Fruit fly (Drosophila melanogaster) whole organism, embryonic: ENCODE measurements around the gene CG8892.

Experiments
- Asciz ChIP-seq: fragments of 200-800 bp; sonication (Bioruptor generic); optimal IDR thresholded peaks from 2 replicates; lab custom pipeline; 2017; ENCODE audit warnings: missing biosample characterization, mild to moderate bottlenecking, missing genetic modification characterization, missing genetic modification reagents
- CG11085 ChIP-seq: fragments of 200-800 bp; sonication (Bioruptor generic); IDR thresholded peaks from 2 replicates; pipeline ENCODE4 v1.3.6; 2022; ENCODE audit warnings: missing biosample characterization, missing genetic modification characterization
- CG14050 ChIP-seq: fragments of 200-800 bp; sonication (Bioruptor generic); IDR thresholded peaks from 3 replicates; pipeline ENCODE4 v1.3.6; 2022; ENCODE audit warnings: missing biosample characterization, missing genetic modification characterization
- CG1602 ChIP-seq: fragments of 200-800 bp; sonication (Bioruptor generic); optimal IDR thresholded peaks from 3 replicates; lab custom pipeline; 2016; ENCODE audit warnings: missing biosample characterization, missing genetic modification characterization
- CG17186 ChIP-seq: fragments of 200-800 bp; sonication (Bioruptor generic); optimal IDR thresholded peaks from 3 replicates; lab custom pipeline; 2017; ENCODE audit warnings: missing biosample characterization, missing genetic modification reagents, missing genetic modification characterization
- CG18476 ChIP-seq: fragments of 200-800 bp; sonication (Bioruptor generic); optimal IDR thresholded peaks from 2 replicates; lab custom pipeline; 2016; ENCODE audit warnings: missing biosample characterization, mild to moderate bottlenecking, missing genetic modification characterization
- CG18764 ChIP-seq: fragments of 200-800 bp; sonication (Bioruptor generic); optimal IDR thresholded peaks from 3 replicates; lab custom pipeline; 2016; ENCODE audit warnings: missing biosample characterization, missing genetic modification characterization
- CG2116 ChIP-seq: fragments of 200-800 bp; sonication (Bioruptor generic); optimal IDR thresholded peaks from 3 replicates; lab custom pipeline; 2018; ENCODE audit warnings: missing biosample characterization, mild to moderate bottlenecking, missing genetic modification characterization
- CG3847 ChIP-seq: fragments of 200-800 bp; sonication (Bioruptor generic); IDR thresholded peaks from 2 replicates; pipeline ENCODE4 v1.3.6; 2022; ENCODE audit warnings: missing biosample characterization, missing genetic modification characterization
- CG7839 ChIP-seq: fragments of 200-800 bp; sonication (Bioruptor generic); optimal IDR thresholded peaks from 3 replicates; lab custom pipeline; 2018; ENCODE audit warnings: missing biosample characterization, mild to moderate bottlenecking, missing genetic modification characterization, moderate library complexity
- CG7928 ChIP-seq: fragments of 200-800 bp; sonication (Bioruptor generic); optimal IDR thresholded peaks from 2 replicates; lab custom pipeline; 2017; ENCODE audit warnings: missing biosample characterization, mild to moderate bottlenecking, missing genetic modification characterization
- CG8089 ChIP-seq: fragments of 200-800 bp; sonication (Bioruptor generic); optimal IDR thresholded peaks from 3 replicates; lab custom pipeline; 2016; ENCODE audit warnings: missing biosample characterization, missing genetic modification characterization
- CG8281 ChIP-seq: fragments of 200-800 bp; sonication (Bioruptor generic); optimal IDR thresholded peaks from 2 replicates; lab custom pipeline; 2018; ENCODE audit warnings: missing biosample characterization, mild to moderate bottlenecking, missing genetic modification characterization, moderate library complexity
- CG9932 ChIP-seq: fragments of 200-800 bp; sonication (Bioruptor generic); IDR thresholded peaks from 2 replicates; pipeline ENCODE4 v1.3.6; 2022; ENCODE audit warnings: missing biosample characterization, missing genetic modification characterization
- D ChIP-seq, 2 experiments: fragments of 200-800 bp in 1 of 2; fragments of >200 bp in 1 of 2; sonication (Bioruptor generic) in 1 of 2; optimal IDR thresholded peaks; 2 replicates in 1 of 2; 3 replicates in 1 of 2; lab custom pipeline; 2017; ENCODE audit warnings: mild to moderate bottlenecking in 1 of 2, missing biosample characterization in 1 of 2, missing genetic modification characterization in 1 of 2, missing genetic modification reagents in 1 of 2
- Drgx ChIP-seq: fragments of 200-800 bp; sonication (Bioruptor generic); IDR thresholded peaks from 2 replicates; pipeline ENCODE4 v1.3.6; 2022; ENCODE audit warnings: missing biosample characterization, missing genetic modification characterization
- Eip74EF ChIP-seq, 2 experiments: fragments of 200-800 bp in 1 of 2; fragments of >200 bp in 1 of 2; sonication (Bioruptor generic) in 1 of 2; optimal IDR thresholded peaks; 2 replicates each; lab custom pipeline; 2017 to 2019; ENCODE audit warnings: missing biosample characterization in 2 of 2, missing genetic modification characterization in 2 of 2, mild to moderate bottlenecking in 1 of 2, moderate library complexity in 1 of 2
- Ets65A ChIP-seq: fragments of 200-800 bp; sonication (Bioruptor generic); peaks from one replicate; lab custom pipeline; 2016; ENCODE audit warnings: missing biosample characterization, missing genetic modification characterization
- NK7.1 ChIP-seq: fragments of 200-800 bp; sonication (Bioruptor generic); optimal IDR thresholded peaks from 3 replicates; lab custom pipeline; 2016; ENCODE audit warnings: missing biosample characterization, missing genetic modification characterization
- Nf-YB ChIP-seq: fragments of 200-800 bp; sonication (Bioruptor generic); optimal IDR thresholded peaks from 3 replicates; lab custom pipeline; 2019; ENCODE audit warnings: missing biosample characterization, mild to moderate bottlenecking, missing genetic modification characterization, moderate library complexity
- Pdp1 ChIP-seq, 2 experiments: fragments of 200-800 bp; sonication (Bioruptor generic); optimal IDR thresholded peaks; 3 replicates each; lab custom pipeline; 2016; ENCODE audit warnings: missing biosample characterization in 2 of 2, missing genetic modification characterization in 2 of 2, mild to moderate bottlenecking in 1 of 2, moderate library complexity in 1 of 2
- ato ChIP-seq: fragments of 200-800 bp; sonication (Bioruptor generic); IDR thresholded peaks from 2 replicates; pipeline ENCODE4 v1.3.6; 2022; ENCODE audit warnings: missing biosample characterization, missing genetic modification characterization; ENCODE audit not compliant: partially characterized antibody
- cato ChIP-seq: fragments of 200-800 bp; sonication (Bioruptor generic); optimal IDR thresholded peaks from 2 replicates; lab custom pipeline; 2016; ENCODE audit warnings: missing biosample characterization, missing genetic modification characterization, borderline replicate concordance
- cg ChIP-seq: fragments of 200-800 bp; sonication (Bioruptor generic); optimal IDR thresholded peaks from 3 replicates; lab custom pipeline; 2019; ENCODE audit warnings: missing biosample characterization, mild to moderate bottlenecking, missing genetic modification characterization, moderate library complexity
- chif ChIP-seq, 2 experiments: fragments of 200-800 bp; sonication (Bioruptor generic); optimal IDR thresholded peaks; 3 replicates each; lab custom pipeline; 2016; ENCODE audit warnings: missing biosample characterization in 2 of 2, missing genetic modification characterization in 2 of 2
- fd3F ChIP-seq: fragments of 200-800 bp; sonication (Bioruptor generic); optimal IDR thresholded peaks from 2 replicates; lab custom pipeline; 2018; ENCODE audit warnings: missing biosample characterization, mild to moderate bottlenecking, missing genetic modification characterization, moderate library complexity
- gro ChIP-seq: fragments of 200-800 bp; sonication (Bioruptor generic); optimal IDR thresholded peaks from 2 replicates; lab custom pipeline; 2016; ENCODE audit warnings: missing biosample characterization, missing genetic modification characterization
- ham ChIP-seq: fragments of 200-800 bp; sonication (Bioruptor generic); IDR thresholded peaks from 2 replicates; pipeline ENCODE4 v1.3.6; 2022; ENCODE audit warnings: missing biosample characterization, missing genetic modification characterization
- hkb ChIP-seq, 2 experiments: fragments of 200-800 bp in 1 of 2; fragments of >200 bp in 1 of 2; sonication (Bioruptor generic) in 1 of 2; IDR thresholded peaks in 1 of 2; optimal IDR thresholded peaks in 1 of 2; 2 replicates each; pipeline versions ENCODE4 v1.3.6 to Lab custom; 2017 to 2022; ENCODE audit warnings: missing biosample characterization in 1 of 2, missing genetic modification characterization in 1 of 2
- ind ChIP-seq: fragments of 200-800 bp; sonication (Bioruptor generic); optimal IDR thresholded peaks from 3 replicates; lab custom pipeline; 2016; ENCODE audit warnings: missing biosample characterization, missing genetic modification characterization
- jing ChIP-seq: fragments of 200-800 bp; sonication (Bioruptor generic); optimal IDR thresholded peaks from 2 replicates; lab custom pipeline; 2018; ENCODE audit warnings: missing biosample characterization, mild to moderate bottlenecking, missing genetic modification characterization
- knrl ChIP-seq: fragments of 200-800 bp; sonication (Bioruptor generic); IDR thresholded peaks from 3 replicates; pipeline ENCODE4 v1.3.6; 2022; ENCODE audit warnings: missing biosample characterization, missing genetic modification characterization; ENCODE audit not compliant: partially characterized antibody
- odd ChIP-seq: fragments of 200-800 bp; sonication (Bioruptor generic); optimal IDR thresholded peaks from 2 replicates; lab custom pipeline; 2017; ENCODE audit warnings: missing biosample characterization, mild to moderate bottlenecking, missing genetic modification characterization
- pho ChIP-seq: fragments of 200-800 bp; sonication (Bioruptor generic); optimal IDR thresholded peaks from 2 replicates; lab custom pipeline; 2016; ENCODE audit warnings: missing biosample characterization, missing genetic modification characterization
- pzg ChIP-seq: fragments of 200-800 bp; sonication (Bioruptor generic); optimal IDR thresholded peaks from 3 replicates; lab custom pipeline; 2018; ENCODE audit warnings: missing biosample characterization, mild to moderate bottlenecking, missing genetic modification characterization, moderate library complexity
- run ChIP-seq: fragments of 200-800 bp; sonication (Bioruptor generic); optimal IDR thresholded peaks from 3 replicates; lab custom pipeline; 2018; ENCODE audit warnings: missing biosample characterization, mild to moderate bottlenecking, missing genetic modification characterization
- sc ChIP-seq, 3 experiments: fragments of >200 bp in 2 of 3; fragments of 200-800 bp in 1 of 3; sonication (Bioruptor generic) in 1 of 3; optimal IDR thresholded peaks; 2 replicates in 2 of 3; 3 replicates in 1 of 3; lab custom pipeline; 2017; ENCODE audit warnings: mild to moderate bottlenecking in 1 of 3, missing biosample characterization in 1 of 3, missing genetic modification characterization in 1 of 3, missing genetic modification reagents in 1 of 3
- sens ChIP-seq: fragments of 200-800 bp; sonication (Bioruptor generic); peaks from one replicate; lab custom pipeline; 2016; ENCODE audit warnings: missing biosample characterization, missing genetic modification characterization
- ssp ChIP-seq: fragments of 200-800 bp; sonication (Bioruptor generic); IDR thresholded peaks from 2 replicates; pipeline ENCODE4 v1.3.6; 2022; ENCODE audit warnings: missing biosample characterization, missing genetic modification characterization
- sug ChIP-seq: fragments of 200-800 bp; optimal IDR thresholded peaks from 2 replicates; lab custom pipeline; 2019; ENCODE audit warnings: missing biosample characterization, mild to moderate bottlenecking, missing genetic modification characterization, moderate library complexity
- twi ChIP-seq: fragments of 200-800 bp; optimal IDR thresholded peaks from 2 replicates; lab custom pipeline; 2019; ENCODE audit warnings: missing biosample characterization, mild to moderate bottlenecking, missing genetic modification characterization, moderate library complexity
- tx ChIP-seq: fragments of 200-800 bp; sonication (Bioruptor generic); optimal IDR thresholded peaks from 2 replicates; lab custom pipeline; 2016; ENCODE audit warnings: missing biosample characterization, missing genetic modification characterization
- usp ChIP-seq: fragments of >200 bp; optimal IDR thresholded peaks from 2 replicates; lab custom pipeline; 2017; ENCODE audit warnings: missing biosample characterization, missing genetic modification characterization
- vnd ChIP-seq: fragments of 200-800 bp; sonication (Bioruptor generic); IDR thresholded peaks from 3 replicates; pipeline ENCODE4 v1.3.6; 2022; ENCODE audit warnings: missing biosample characterization, missing genetic modification characterization; ENCODE audit not compliant: partially characterized antibody

Gene CG8892

DNA sequence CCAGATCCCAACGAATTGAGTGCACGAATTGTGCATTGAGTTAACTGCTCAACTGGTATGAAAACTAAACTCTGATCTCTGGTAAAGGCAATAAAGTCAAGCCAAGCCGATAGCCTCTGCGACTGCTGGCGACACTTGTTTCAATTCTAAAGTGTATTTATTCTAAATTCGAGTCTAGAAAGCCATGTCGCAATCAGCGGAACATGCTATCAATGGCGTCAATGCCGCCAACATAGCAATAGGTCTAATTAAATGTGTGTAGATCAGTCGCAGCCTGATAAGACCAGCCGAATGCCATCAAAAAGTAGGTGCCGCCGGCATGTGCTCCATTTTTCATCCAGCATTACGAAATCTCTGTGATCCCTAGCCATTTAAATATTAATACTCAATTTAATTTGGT, 44.2 kb upstream of the CG8892 start (continued):
- no peak for TF ChIP-seq pho (GFP tag; lab: Kevin White, UChicago)
- TF ChIP-seq Pdp1 (GFP tag; optimal IDR thresholded peaks at IDR 0.05; lab: Kevin White, UChicago), result peak in 1 of 2 experiments; percentile 27
- TF ChIP-seq ssp (GFP tag; lab: Robert Waterston, UW), result no peak
- no peak for TF ChIP-seq ind (GFP tag; lab: Kevin White, UChicago)
- no peak for TF ChIP-seq run (tag; lab: Kevin White, UChicago)
- TF ChIP-seq odd (GFP tag; lab: Kevin White, UChicago), result no peak

dm6 chr2L:5022602-5023001, 41.2 kb upstream of the CG8892 start:
- TF ChIP-seq twi (tag; lab: Kevin White, UChicago), result peak; percentile 79
- no peak for TF ChIP-seq Eip74EF (GFP tag; optimal IDR thresholded peaks at IDR 0.05; lab: Kevin White, UChicago)
- TF ChIP-seq vnd (GFP tag; lab: Robert Waterston, UW), result no peak
- no peak for TF ChIP-seq CG8089 (GFP tag; lab: Kevin White, UChicago)
- peak; percentile 88 for TF ChIP-seq Ets65A (GFP tag; lab: Kevin White, UChicago)
- TF ChIP-seq usp, result no peak
- TF ChIP-seq gro (GFP tag; lab: Kevin White, UChicago), result no peak
- no peak for TF ChIP-seq jing (GFP tag; lab: Kevin White, UChicago)
- TF ChIP-seq CG1602 (GFP tag; lab: Kevin White, UChicago), result no peak
- no peak for TF ChIP-seq tx (GFP tag; lab: Kevin White, UChicago)
- no peak for TF ChIP-seq CG18476 (GFP tag; lab: Kevin White, UChicago)

DNA sequence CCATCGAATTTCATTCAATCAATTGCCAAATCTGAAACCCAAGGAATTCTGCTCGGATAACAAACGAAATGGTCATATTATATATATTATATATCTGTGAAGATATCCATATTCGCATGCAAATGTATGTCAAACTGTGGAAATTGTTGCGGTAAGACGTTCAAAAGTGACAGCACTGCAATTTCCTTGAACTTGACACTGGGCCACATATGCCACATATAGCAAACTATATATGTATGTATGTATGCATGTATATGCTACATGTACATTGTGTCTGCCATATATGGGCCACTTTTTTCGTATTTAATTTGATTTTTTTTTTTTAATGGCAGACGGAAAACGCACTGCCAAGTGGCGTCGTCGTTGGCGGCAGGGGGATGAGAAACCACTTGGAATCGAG, 39.1 kb upstream of the CG8892 start:
- peak; percentile 10 for TF ChIP-seq sens
- no peak for TF ChIP-seq Asciz (GFP tag; lab: Kevin White, UChicago)

DNA sequence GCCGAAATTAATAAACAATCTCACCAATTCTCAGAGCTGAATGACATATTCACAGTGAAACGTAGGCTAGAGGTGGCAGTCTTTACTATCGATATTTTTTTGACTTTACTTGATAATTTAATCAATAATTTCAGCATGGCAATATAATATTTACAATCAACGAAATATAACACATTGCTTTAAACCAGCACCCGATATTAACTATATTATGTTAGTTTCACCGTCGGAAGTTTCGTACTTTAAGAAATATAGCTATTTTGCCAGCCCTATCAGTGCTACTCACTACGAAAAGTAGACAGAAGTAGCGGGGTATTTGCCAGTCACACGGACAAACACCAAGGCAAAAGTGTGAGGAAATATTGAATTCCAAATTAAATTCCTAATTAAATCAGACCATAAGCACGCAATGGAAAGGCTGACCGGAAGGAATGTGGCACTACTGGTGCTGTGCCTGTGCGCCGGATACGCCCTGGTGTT, 29.4 kb upstream of the CG8892 start, which contains the start of the genes CG31917, Tfb5 and SelT:
Gene CG31917 (minus strand): TSS at position 51 of the 477 bp plus-strand sequence.
Gene Tfb5 (minus strand): TSS at position 51 of the 477 bp plus-strand sequence.
Gene SelT (plus strand): TSS at position 139 of the 477 bp plus-strand sequence.
- TF ChIP-seq cato, result peak; percentile 8
- TF ChIP-seq sc (optimal IDR thresholded peaks at IDR 0.05; lab: Kevin White, UChicago), result no peak
- TF ChIP-seq sc (GFP tag; optimal IDR thresholded peaks at IDR 0.05; lab: Kevin White, UChicago), result no peak
- TF ChIP-seq cg (GFP tag; lab: Kevin White, UChicago), result no peak
- TF ChIP-seq CG17186 (GFP tag; lab: Kevin White, UChicago), result no peak
- TF ChIP-seq Nf-YB (GFP tag; lab: Kevin White, UChicago), result no peak
- peak; percentile 58 for TF ChIP-seq CG3847 (GFP tag; lab: Robert Waterston, UW)
- peak; percentile 83 for TF ChIP-seq pzg (GFP tag; lab: Kevin White, UChicago)
- TF ChIP-seq chif (GFP tag; optimal IDR thresholded peaks at IDR 0.05; lab: Kevin White, UChicago), result peak; percentile 17 to 52
- TF ChIP-seq knrl (GFP tag; lab: Robert Waterston, UW), result peak; percentile 80
- TF ChIP-seq tx (GFP tag; lab: Kevin White, UChicago), result peak; percentile 47
- TF ChIP-seq ato (GFP tag; lab: Robert Waterston, UW), result no peak
- TF ChIP-seq Drgx (GFP tag; lab: Robert Waterston, UW), result no peak
- TF ChIP-seq ham (GFP tag; lab: Robert Waterston, UW), result no peak
- TF ChIP-seq CG7839 (tag; lab: Kevin White, UChicago), result peak; percentile 59
- TF ChIP-seq hkb (optimal IDR thresholded peaks at IDR 0.05; lab: Kevin White, UChicago), result no peak
- 0 out of 2 replicates have a peak, but pooled peaks have one; percentile 15 for TF ChIP-seq hkb (GFP tag; IDR thresholded peaks at IDR 0.05; lab: Robert Waterston, UW)
- TF ChIP-seq CG8281 (tag; lab: Kevin White, UChicago), result no peak
- peak; percentile 56 for TF ChIP-seq CG2116 (GFP tag; lab: Kevin White, UChicago)
- TF ChIP-seq CG18764, result no peak
- TF ChIP-seq D (optimal IDR thresholded peaks at IDR 0.05; lab: Kevin White, UChicago), result no peak
- TF ChIP-seq D (GFP tag; optimal IDR thresholded peaks at IDR 0.05; lab: Kevin White, UChicago), result no peak
- TF ChIP-seq CG9932, result peak; percentile 78
- no peak for TF ChIP-seq CG11085
- TF ChIP-seq CG14050 (GFP tag; lab: Robert Waterston, UW), result no peak
- TF ChIP-seq CG7928, result peak; percentile 46
- no peak for TF ChIP-seq NK7.1 (GFP tag; lab: Kevin White, UChicago)
- TF ChIP-seq fd3F (GFP tag; lab: Kevin White, UChicago), result peak; percentile 54
- TF ChIP-seq sug (tag; lab: Kevin White, UChicago), result no peak
